Worm (Caenorhabditis elegans): ENCODE results near the gene gst-7.
"Not testable (repeated sequence)": the region's sequence is repeated elsewhere in the genome, so short reads cannot be mapped to it uniquely, and the experiment has no call there.

ce11 chrII:4916462-4916861 lies 34.6 kb downstream of the gst-7 start, which contains the start of gene msp-31:
- not testable (repeated sequence) for TF ChIP-seq sdz-12 (GFP tag; optimal IDR thresholded peaks at IDR 0.05); spr-3 (GFP tag; optimal IDR thresholded peaks at IDR 0.05); vab-7 (GFP tag; IDR thresholded peaks at IDR 0.05); dpl-1 (GFP tag; optimal IDR thresholded peaks at IDR 0.05); madf-9 (GFP tag; conservative IDR thresholded peaks at IDR 0.05); T20F7.1 (GFP tag; optimal IDR thresholded peaks at IDR 0.05); ceh-82 (tag; optimal IDR thresholded peaks at IDR 0.05); Y5F2A.4 (GFP tag; optimal IDR thresholded peaks at IDR 0.05); F44E2.7 (GFP tag; IDR thresholded peaks at IDR 0.05); ama-1 (optimal IDR thresholded peaks at IDR 0.05); dve-1 (tag; optimal IDR thresholded peaks at IDR 0.05; ENCODE audit: insufficient read depth)

Measured in whole organism, L4 larva.